Fruit fly (Drosophila melanogaster) Kc167 (cell line): ENCODE measurements around the gene CG2336.

Source experiments
- h ChIP-seq: fragments of >200 bp; optimal IDR thresholded peaks from 3 replicates; lab custom pipeline; 2018; ENCODE audit warnings: missing external identifiers
- insv ChIP-seq: fragments of >200 bp; optimal IDR thresholded peaks from 3 replicates; lab custom pipeline; 2018; ENCODE audit warnings: missing external identifiers
- psq ChIP-seq: fragments of >200 bp; optimal IDR thresholded peaks from 2 replicates; lab custom pipeline; 2017; ENCODE audit warnings: missing external identifiers

- TF ChIP-seq psq (lab: Kevin White, UChicago) (no peak), insv (lab: Kevin White, UChicago) (no peak), h (no peak)
Observed at dm6 chr3R:6608814-6609213, 28.2 kb downstream of the CG2336 start, which contains the start of gene glob2.
